Worm (Caenorhabditis elegans): ENCODE data around the gene C50B8.4.

- TF ChIP-seq elt-3 (tag; optimal IDR thresholded peaks at IDR 0.05) (no peak), nhr-12 (tag; optimal IDR thresholded peaks at IDR 0.05) (no peak), nhr-23 (tag; optimal IDR thresholded peaks at IDR 0.05) (no peak), unc-55 (GFP tag; optimal IDR thresholded peaks at IDR 0.05) (no peak), fos-1 (tag; optimal IDR thresholded peaks at IDR 0.05) (no peak), aly-2 (tag; optimal IDR thresholded peaks at IDR 0.05) (no peak), lsy-2 (tag; optimal IDR thresholded peaks at IDR 0.05) (no peak), ztf-4 (tag; optimal IDR thresholded peaks at IDR 0.05) (no peak), lin-13 (GFP tag; optimal IDR thresholded peaks at IDR 0.05) (no peak), unc-39 (tag; optimal IDR thresholded peaks at IDR 0.05) (no peak), nhr-129 (tag; optimal IDR thresholded peaks at IDR 0.05) (no peak), nhr-11 (tag; optimal IDR thresholded peaks at IDR 0.05) (no peak), egl-27 (tag; optimal IDR thresholded peaks at IDR 0.05) (no peak)
Observed at ce11 chrV:13611782-13612181, 40.0 kb downstream of the C50B8.4 start, which contains the start of gene spig-9.

Measured in whole organism, L2 larva.